Fruit fly (Drosophila melanogaster): ENCODE data around the gene Nepl8.

Nepl8 gene

dm6 chr2L:16486001-16486793 lies 1.8 kb upstream of the Nepl8 start (continued):
- TF ChIP-seq CG8478 (optimal IDR thresholded peaks at IDR 0.05) (peak; percentile 94), Ets65A (GFP tag) (no peak)

dm6 chr2L:16491123-16491751 lies 3.3 kb downstream of the Nepl8 start, which contains the start of gene Tpr2:
Gene Tpr2, plus strand, starts transcription at chr2L:16491540.
- TF ChIP-seq CG8478 (optimal IDR thresholded peaks at IDR 0.05), result no peak
- no peak for TF ChIP-seq CG11695 (GFP tag; IDR thresholded peaks at IDR 0.05)
- peak; percentile 64 for TF ChIP-seq CG4617 (GFP tag; optimal IDR thresholded peaks at IDR 0.05; ENCODE audit: borderline replicate concordance)
- no peak for TF ChIP-seq zfh1 (GFP tag; IDR thresholded peaks at IDR 0.05)
- TF ChIP-seq kah (GFP tag; optimal IDR thresholded peaks at IDR 0.05), result no peak
- no peak for TF ChIP-seq CG10959 (GFP tag; IDR thresholded peaks at IDR 0.05)
- TF ChIP-seq CG10565 (GFP tag; optimal IDR thresholded peaks at IDR 0.05), result no peak
- peak; percentile 95 for TF ChIP-seq dm (GFP tag; optimal IDR thresholded peaks at IDR 0.05)
- peak; percentile 22; the same call in 1 of the 2 replicates for TF ChIP-seq E2f1 (GFP tag; IDR thresholded peaks at IDR 0.05)
- no peak for TF ChIP-seq CG2875 (GFP tag; optimal IDR thresholded peaks at IDR 0.05)
- TF ChIP-seq pzg (GFP tag; optimal IDR thresholded peaks at IDR 0.05), result peak; percentile 92
- peak; percentile 24 for TF ChIP-seq CG7987 (GFP tag; optimal IDR thresholded peaks at IDR 0.05)
- TF ChIP-seq CG12219 (GFP tag; optimal IDR thresholded peaks at IDR 0.05), result peak; percentile 29
- peak; percentile 8 for TF ChIP-seq CG1233 (GFP tag; optimal IDR thresholded peaks at IDR 0.05)
- TF ChIP-seq CG42726 (GFP tag; IDR thresholded peaks at IDR 0.05; ENCODE audit: partially characterized antibody), result peak; percentile 78
- peak; percentile 28 for TF ChIP-seq schlank (tag; optimal IDR thresholded peaks at IDR 0.05)
- peak; percentile 22 for TF ChIP-seq bcd (GFP tag; optimal IDR thresholded peaks at IDR 0.05)
- peak; percentile 54 for TF ChIP-seq CG11504 (tag; optimal IDR thresholded peaks at IDR 0.05)
- TF ChIP-seq CG32767 (GFP tag; IDR thresholded peaks at IDR 0.05), result no peak
- TF ChIP-seq ara (GFP tag; IDR thresholded peaks at IDR 0.05), result no peak
- no peak for TF ChIP-seq CG6272 (GFP tag; IDR thresholded peaks at IDR 0.05)
- TF ChIP-seq PHDP (tag; optimal IDR thresholded peaks at IDR 0.05), result peak; percentile 69
- peak; percentile 28 for TF ChIP-seq CG17359 (tag; optimal IDR thresholded peaks at IDR 0.05)
- no peak; the same call in 2 of the 3 replicates for TF ChIP-seq zen2 (GFP tag; IDR thresholded peaks at IDR 0.05; ENCODE audit: partially characterized antibody)
- peak; percentile 59 for TF ChIP-seq CG9609 (GFP tag; optimal IDR thresholded peaks at IDR 0.05)
- peak; percentile 86 for TF ChIP-seq CG17186 (GFP tag; optimal IDR thresholded peaks at IDR 0.05)
- TF ChIP-seq da (GFP tag; optimal IDR thresholded peaks at IDR 0.05), result peak; percentile 48
- TF ChIP-seq H15 (GFP tag; IDR thresholded peaks at IDR 0.05), result no peak
- no peak for TF ChIP-seq gsb (GFP tag; IDR thresholded peaks at IDR 0.05)
- TF ChIP-seq z (GFP tag; IDR thresholded peaks at IDR 0.05), result no peak
- TF ChIP-seq kay (GFP tag; optimal IDR thresholded peaks at IDR 0.05), result no peak
- TF ChIP-seq Hr78 (GFP tag; optimal IDR thresholded peaks at IDR 0.05), result no peak
- no peak for TF ChIP-seq CG12744 (GFP tag; optimal IDR thresholded peaks at IDR 0.05)
- peak; percentile 66 for TF ChIP-seq CG10431 (GFP tag; optimal IDR thresholded peaks at IDR 0.05)
- no peak for TF ChIP-seq CG2889 (GFP tag; IDR thresholded peaks at IDR 0.05)
- peak; percentile 54 for TF ChIP-seq gro (GFP tag; optimal IDR thresholded peaks at IDR 0.05)
- peak; percentile 22 for TF ChIP-seq tap (tag; optimal IDR thresholded peaks at IDR 0.05)
- TF ChIP-seq Dip2 (GFP tag; IDR thresholded peaks at IDR 0.05), result no peak
- TF ChIP-seq salm (tag; optimal IDR thresholded peaks at IDR 0.05), result peak; percentile 71
- no peak for TF ChIP-seq NFAT (GFP tag; IDR thresholded peaks at IDR 0.05)
- TF ChIP-seq ATbp (GFP tag; optimal IDR thresholded peaks at IDR 0.05), result no peak
- peak; percentile 98 for TF ChIP-seq CG13287 (GFP tag; IDR thresholded peaks at IDR 0.05; ENCODE audit: partially characterized antibody)
- TF ChIP-seq jing (GFP tag; optimal IDR thresholded peaks at IDR 0.05), result no peak
- peak; percentile 21 for TF ChIP-seq wek (GFP tag; optimal IDR thresholded peaks at IDR 0.05)
- TF ChIP-seq CG9932 (GFP tag; IDR thresholded peaks at IDR 0.05), result peak; percentile 62
- TF ChIP-seq Neu2 (GFP tag; optimal IDR thresholded peaks at IDR 0.05; ENCODE audit: borderline replicate concordance), result no peak

Data from whole organism, embryonic.